Fruit fly (Drosophila melanogaster): ENCODE data around the gene Or10a.

Or10a gene

dm6 chrX:11440944-11441343 lies 23.7 kb upstream of the Or10a start (continued):
- TF ChIP-seq NC2α (GFP tag; optimal IDR thresholded peaks at IDR 0.05) (no peak), slou (GFP tag; optimal IDR thresholded peaks at IDR 0.05) (no peak), CG2678 (tag; optimal IDR thresholded peaks at IDR 0.05) (peak; percentile 68), zen2 (GFP tag; IDR thresholded peaks at IDR 0.05; ENCODE audit: partially characterized antibody) (no peak), Hmr (GFP tag; optimal IDR thresholded peaks at IDR 0.05) (peak; percentile 53), CG31441 (GFP tag; IDR thresholded peaks at IDR 0.05) (0 out of 2 replicates have a peak, but pooled peaks have one; percentile 35), CG9876 (GFP tag; optimal IDR thresholded peaks at IDR 0.05) (no peak), phol (tag; optimal IDR thresholded peaks at IDR 0.05) (peak; percentile 32), TFAM (GFP tag; optimal IDR thresholded peaks at IDR 0.05) (no peak), Atf-2 (GFP tag; optimal IDR thresholded peaks at IDR 0.05) (no peak), CG14965 (GFP tag; optimal IDR thresholded peaks at IDR 0.05; ENCODE audit: borderline replicate concordance) (no peak), lola (GFP tag; optimal IDR thresholded peaks at IDR 0.05) (no peak), CG12744 (GFP tag; optimal IDR thresholded peaks at IDR 0.05) (no peak), aop (GFP tag; IDR thresholded peaks at IDR 0.05) (no peak), p53 (GFP tag; optimal IDR thresholded peaks at IDR 0.05) (no peak), wdn (GFP tag; IDR thresholded peaks at IDR 0.05) (no peak), Nf-YC (tag; optimal IDR thresholded peaks at IDR 0.05) (peak; percentile 23), Ptx1 (GFP tag; IDR thresholded peaks at IDR 0.05) (peak; percentile 40; the same call in 1 of the 2 replicates), CG7556 (GFP tag; optimal IDR thresholded peaks at IDR 0.05) (peak; percentile 20), Trl (optimal IDR thresholded peaks at IDR 0.05) (no peak), Trl (GFP tag; optimal IDR thresholded peaks at IDR 0.05) (no peak), Xrp1 (GFP tag; IDR thresholded peaks at IDR 0.05) (no peak), Deaf1 (tag; optimal IDR thresholded peaks at IDR 0.05) (no peak), Elba2 (GFP tag; optimal IDR thresholded peaks at IDR 0.05) (no peak), gro (GFP tag; optimal IDR thresholded peaks at IDR 0.05) (no peak), CG14050 (GFP tag; IDR thresholded peaks at IDR 0.05) (no peak), CTCF (GFP tag; optimal IDR thresholded peaks at IDR 0.05) (no peak), stwl (tag; optimal IDR thresholded peaks at IDR 0.05) (no peak), Rx (GFP tag; IDR thresholded peaks at IDR 0.05) (no peak), CG6854 (GFP tag; optimal IDR thresholded peaks at IDR 0.05) (no peak), CG8944 (GFP tag; optimal IDR thresholded peaks at IDR 0.05) (no peak), CG10462 (GFP tag; optimal IDR thresholded peaks at IDR 0.05) (no peak), HLHmδ (GFP tag; optimal IDR thresholded peaks at IDR 0.05) (no peak), Doc2 (GFP tag; IDR thresholded peaks at IDR 0.05) (no peak), usp (GFP tag; optimal IDR thresholded peaks at IDR 0.05) (no peak), fru (optimal IDR thresholded peaks at IDR 0.05) (no peak), gfzf (GFP tag; optimal IDR thresholded peaks at IDR 0.05) (no peak), CG9932 (GFP tag; IDR thresholded peaks at IDR 0.05) (no peak), sqz (GFP tag; optimal IDR thresholded peaks at IDR 0.05) (no peak), Pdp1 (GFP tag; optimal IDR thresholded peaks at IDR 0.05) (no peak), CG9817 (tag; optimal IDR thresholded peaks at IDR 0.05) (no peak), CG11398 (GFP tag; optimal IDR thresholded peaks at IDR 0.05) (no peak), Adf1 (GFP tag; IDR thresholded peaks at IDR 0.05) (no peak), Dek (tag; optimal IDR thresholded peaks at IDR 0.05) (no peak), CkIIα-i1 (GFP tag; IDR thresholded peaks at IDR 0.05) (no peak), Fer1 (GFP tag; optimal IDR thresholded peaks at IDR 0.05) (peak; percentile 51), CG33557 (GFP tag; optimal IDR thresholded peaks at IDR 0.05) (no peak), CG4282 (GFP tag; optimal IDR thresholded peaks at IDR 0.05) (no peak), CG4730 (GFP tag; IDR thresholded peaks at IDR 0.05) (no peak), Sox100B (GFP tag; optimal IDR thresholded peaks at IDR 0.05) (peak; percentile 44), CG14441 (GFP tag; IDR thresholded peaks at IDR 0.05) (no peak), CG14860 (GFP tag; IDR thresholded peaks at IDR 0.05; ENCODE audit: partially characterized antibody) (no peak), stc (GFP tag; IDR thresholded peaks at IDR 0.05) (no peak)
